Fruit fly (Drosophila melanogaster) whole organism, embryonic: ENCODE results near the gene CG2841.

Experiments used
- Ada2b ChIP-seq: fragments of 200-800 bp; sonication (Bioruptor generic); IDR thresholded peaks from 2 replicates; pipeline ENCODE4 v1.3.6; 2022; ENCODE audit warnings: missing biosample characterization, missing genetic modification characterization
- Awh ChIP-seq: fragments of 200-800 bp; sonication (Bioruptor generic); IDR thresholded peaks from 2 replicates; pipeline ENCODE4, ENCODE4 v1.3.6; 2022; ENCODE audit warnings: missing biosample characterization, missing genetic modification characterization
- CG10147 ChIP-seq: fragments of 200-800 bp; sonication (Bioruptor generic); optimal IDR thresholded peaks from 2 replicates; lab custom pipeline; 2019; ENCODE audit warnings: missing biosample characterization, mild to moderate bottlenecking, missing genetic modification characterization, moderate library complexity
- CG10274 ChIP-seq: fragments of 200-800 bp; sonication (Bioruptor generic); optimal IDR thresholded peaks from 3 replicates; lab custom pipeline; 2017; ENCODE audit warnings: missing biosample characterization, mild to moderate bottlenecking, missing genetic modification characterization
- CG12155 ChIP-seq: fragments of 200-800 bp; sonication (Bioruptor generic); optimal IDR thresholded peaks from 3 replicates; lab custom pipeline; 2016; ENCODE audit warnings: missing biosample characterization, missing genetic modification characterization
- CG12236 ChIP-seq: fragments of 200-800 bp; sonication (Bioruptor generic); optimal IDR thresholded peaks from 2 replicates; lab custom pipeline; 2016; ENCODE audit warnings: missing biosample characterization, missing genetic modification characterization
- CG12659 ChIP-seq: fragments of 200-800 bp; sonication (Bioruptor generic); optimal IDR thresholded peaks from 3 replicates; lab custom pipeline; 2017; ENCODE audit warnings: mild to moderate bottlenecking, missing biosample characterization, missing genetic modification reagents, missing genetic modification characterization
- CG12744 ChIP-seq: fragments of 200-800 bp; sonication (Bioruptor generic); optimal IDR thresholded peaks from 2 replicates; lab custom pipeline; 2016; ENCODE audit warnings: missing biosample characterization, missing genetic modification characterization
- CG13287 ChIP-seq: fragments of 200-800 bp; sonication (Bioruptor generic); IDR thresholded peaks from 2 replicates; pipeline ENCODE4 v1.3.6; 2022; ENCODE audit warnings: missing biosample characterization, missing genetic modification characterization; ENCODE audit not compliant: partially characterized antibody
- CG13775 ChIP-seq: fragments of 200-800 bp; sonication (Bioruptor generic); optimal IDR thresholded peaks from 3 replicates; lab custom pipeline; 2017; ENCODE audit warnings: missing biosample characterization, mild to moderate bottlenecking, missing genetic modification characterization
- CG14441 ChIP-seq: fragments of 200-800 bp; sonication (Bioruptor generic); IDR thresholded peaks from 2 replicates; pipeline ENCODE4 v1.3.6; 2022; ENCODE audit warnings: missing biosample characterization, missing genetic modification characterization
- CG18476 ChIP-seq: fragments of 200-800 bp; sonication (Bioruptor generic); optimal IDR thresholded peaks from 2 replicates; lab custom pipeline; 2016; ENCODE audit warnings: missing biosample characterization, mild to moderate bottlenecking, missing genetic modification characterization
- CG31224 ChIP-seq: fragments of 200-800 bp; sonication (Bioruptor generic); IDR thresholded peaks from 2 replicates; pipeline ENCODE4 v1.3.6; 2022; ENCODE audit warnings: missing biosample characterization, missing genetic modification characterization
- CG33557 ChIP-seq: fragments of 200-800 bp; sonication (Bioruptor generic); optimal IDR thresholded peaks from 2 replicates; lab custom pipeline; 2019; ENCODE audit warnings: missing biosample characterization, mild to moderate bottlenecking, missing genetic modification characterization, moderate library complexity
- CG6765 ChIP-seq: fragments of 200-800 bp; sonication (Bioruptor generic); optimal IDR thresholded peaks from 3 replicates; lab custom pipeline; 2017; ENCODE audit warnings: missing biosample characterization, mild to moderate bottlenecking, missing genetic modification characterization
- CG7928 ChIP-seq: fragments of 200-800 bp; sonication (Bioruptor generic); optimal IDR thresholded peaks from 2 replicates; lab custom pipeline; 2017; ENCODE audit warnings: missing biosample characterization, mild to moderate bottlenecking, missing genetic modification characterization
- CG7987 ChIP-seq: fragments of 200-800 bp; sonication (Bioruptor generic); optimal IDR thresholded peaks from 2 replicates; lab custom pipeline; 2018; ENCODE audit warnings: missing biosample characterization, mild to moderate bottlenecking, missing genetic modification characterization, moderate library complexity
- D ChIP-seq, 2 experiments: fragments of 200-800 bp in 1 of 2; fragments of >200 bp in 1 of 2; sonication (Bioruptor generic) in 1 of 2; optimal IDR thresholded peaks; 2 replicates in 1 of 2; 3 replicates in 1 of 2; lab custom pipeline; 2017; ENCODE audit warnings: mild to moderate bottlenecking in 1 of 2, missing biosample characterization in 1 of 2, missing genetic modification characterization in 1 of 2, missing genetic modification reagents in 1 of 2
- Dek ChIP-seq: fragments of 200-800 bp; sonication (Bioruptor generic); optimal IDR thresholded peaks from 3 replicates; lab custom pipeline; 2019; ENCODE audit warnings: missing biosample characterization, mild to moderate bottlenecking, missing genetic modification characterization, moderate library complexity
- Dip2 ChIP-seq: fragments of 200-800 bp; sonication (Bioruptor generic); IDR thresholded peaks from 2 replicates; pipeline ENCODE4 v1.3.6; 2022; ENCODE audit warnings: missing biosample characterization, missing genetic modification characterization
- Dref ChIP-seq: fragments of 200-800 bp; sonication (Bioruptor generic); IDR thresholded peaks from 2 replicates; pipeline ENCODE4 v1.3.6; 2022; ENCODE audit warnings: missing biosample characterization, missing genetic modification characterization
- E2f2 ChIP-seq: fragments of 200-800 bp; sonication (Bioruptor generic); IDR thresholded peaks from 2 replicates; pipeline ENCODE4 v1.3.6; 2022; ENCODE audit warnings: missing biosample characterization, missing genetic modification characterization
- Ets97D ChIP-seq: fragments of 200-800 bp; sonication (Bioruptor generic); optimal IDR thresholded peaks from 3 replicates; lab custom pipeline; 2016; ENCODE audit warnings: missing biosample characterization, missing genetic modification characterization
- H2.0 ChIP-seq: fragments of 200-800 bp; sonication (Bioruptor generic); IDR thresholded peaks from 2 replicates; pipeline ENCODE4 v1.3.6; 2022; ENCODE audit warnings: missing biosample characterization, missing genetic modification characterization
- HLH4C ChIP-seq: fragments of 200-800 bp; sonication (Bioruptor generic); IDR thresholded peaks from 3 replicates; pipeline ENCODE4 v1.3.6; 2022; ENCODE audit warnings: missing biosample characterization, missing genetic modification characterization; ENCODE audit not compliant: partially characterized antibody
- HLH54F ChIP-seq: fragments of 200-800 bp; sonication (Bioruptor generic); optimal IDR thresholded peaks from 3 replicates; lab custom pipeline; 2016; ENCODE audit warnings: missing biosample characterization, missing genetic modification characterization
- Hey ChIP-seq: fragments of 200-800 bp; sonication (Bioruptor generic); optimal IDR thresholded peaks from 3 replicates; lab custom pipeline; 2018; ENCODE audit warnings: missing biosample characterization, mild to moderate bottlenecking, missing genetic modification characterization
- Hr3 ChIP-seq: fragments of 200-800 bp; sonication (Bioruptor generic); optimal IDR thresholded peaks from 3 replicates; lab custom pipeline; 2016; ENCODE audit warnings: missing biosample characterization, missing genetic modification characterization
- Hr39 ChIP-seq: fragments of >200 bp; optimal IDR thresholded peaks from 2 replicates; lab custom pipeline; 2017
- Mad ChIP-seq: fragments of 200-800 bp; sonication (Bioruptor generic); optimal IDR thresholded peaks from 2 replicates; lab custom pipeline; 2016; ENCODE audit warnings: missing biosample characterization, missing genetic modification characterization
- NFAT ChIP-seq: fragments of 200-800 bp; sonication (Bioruptor generic); IDR thresholded peaks from 2 replicates; pipeline ENCODE4 v1.3.6; 2022; ENCODE audit warnings: missing biosample characterization, missing genetic modification characterization
- Oli ChIP-seq: fragments of 200-800 bp; sonication (Bioruptor generic); optimal IDR thresholded peaks from 2 replicates; lab custom pipeline; 2018; ENCODE audit warnings: missing biosample characterization, mild to moderate bottlenecking, missing genetic modification characterization, moderate library complexity
- Poxn ChIP-seq: fragments of 200-800 bp; sonication (Bioruptor generic); IDR thresholded peaks from 2 replicates; pipeline ENCODE4 v1.3.6; 2022; ENCODE audit warnings: missing biosample characterization, missing genetic modification characterization
- ash1 ChIP-seq: fragments of 200-800 bp; sonication (Bioruptor generic); optimal IDR thresholded peaks from 2 replicates; lab custom pipeline; 2018; ENCODE audit warnings: missing biosample characterization, mild to moderate bottlenecking, missing genetic modification characterization
- bbx ChIP-seq: fragments of 200-800 bp; sonication (Bioruptor generic); IDR thresholded peaks from 2 replicates; pipeline ENCODE4 v1.3.6; 2022; ENCODE audit warnings: missing biosample characterization, missing genetic modification characterization; ENCODE audit not compliant: partially characterized antibody
- caup ChIP-seq: fragments of 200-800 bp; sonication (Bioruptor generic); optimal IDR thresholded peaks from 3 replicates; lab custom pipeline; 2017; ENCODE audit warnings: missing biosample characterization, mild to moderate bottlenecking, missing genetic modification characterization, moderate library complexity; ENCODE audit not compliant: severe bottlenecking
- chif ChIP-seq, 2 experiments: fragments of 200-800 bp; sonication (Bioruptor generic); optimal IDR thresholded peaks; 3 replicates each; lab custom pipeline; 2016; ENCODE audit warnings: missing biosample characterization in 2 of 2, missing genetic modification characterization in 2 of 2
- ems ChIP-seq: fragments of 200-800 bp; sonication (Bioruptor generic); optimal IDR thresholded peaks from 3 replicates; lab custom pipeline; 2016; ENCODE audit warnings: missing biosample characterization, missing genetic modification characterization
- hkb ChIP-seq, 2 experiments: fragments of 200-800 bp in 1 of 2; fragments of >200 bp in 1 of 2; sonication (Bioruptor generic) in 1 of 2; IDR thresholded peaks in 1 of 2; optimal IDR thresholded peaks in 1 of 2; 2 replicates each; pipeline versions ENCODE4 v1.3.6 to Lab custom; 2017 to 2022; ENCODE audit warnings: missing biosample characterization in 1 of 2, missing genetic modification characterization in 1 of 2
- insv ChIP-seq, 2 experiments: fragments of 200-800 bp; sonication (Bioruptor generic); optimal IDR thresholded peaks; 3 replicates each; lab custom pipeline; 2016 to 2018; ENCODE audit warnings: missing biosample characterization in 2 of 2, missing genetic modification characterization in 2 of 2
- pita ChIP-seq: fragments of 200-800 bp; sonication (Bioruptor generic); optimal IDR thresholded peaks from 2 replicates; lab custom pipeline; 2017; ENCODE audit warnings: missing biosample characterization, mild to moderate bottlenecking, missing genetic modification characterization
- salm ChIP-seq: fragments of 200-800 bp; sonication (Bioruptor generic); optimal IDR thresholded peaks from 2 replicates; lab custom pipeline; 2018; ENCODE audit warnings: missing biosample characterization, mild to moderate bottlenecking, missing genetic modification characterization
- sc ChIP-seq, 3 experiments: fragments of >200 bp in 2 of 3; fragments of 200-800 bp in 1 of 3; sonication (Bioruptor generic) in 1 of 3; optimal IDR thresholded peaks; 2 replicates in 2 of 3; 3 replicates in 1 of 3; lab custom pipeline; 2017; ENCODE audit warnings: mild to moderate bottlenecking in 1 of 3, missing biosample characterization in 1 of 3, missing genetic modification characterization in 1 of 3, missing genetic modification reagents in 1 of 3
- seq ChIP-seq: fragments of 200-800 bp; sonication (Bioruptor generic); IDR thresholded peaks from 2 replicates; pipeline ENCODE4 v1.3.6; 2022; ENCODE audit warnings: missing biosample characterization, missing genetic modification characterization
- shn ChIP-seq: fragments of 200-800 bp; sonication (Bioruptor generic); optimal IDR thresholded peaks from 3 replicates; lab custom pipeline; 2016; ENCODE audit warnings: missing biosample characterization, missing genetic modification characterization
- so ChIP-seq: fragments of 200-800 bp; sonication (Bioruptor generic); IDR thresholded peaks from 3 replicates; pipeline ENCODE4 v1.3.6; 2022; ENCODE audit warnings: missing biosample characterization, missing genetic modification characterization
- vnd ChIP-seq: fragments of 200-800 bp; sonication (Bioruptor generic); IDR thresholded peaks from 3 replicates; pipeline ENCODE4 v1.3.6; 2022; ENCODE audit warnings: missing biosample characterization, missing genetic modification characterization; ENCODE audit not compliant: partially characterized antibody
- wdn ChIP-seq: fragments of 200-800 bp; sonication (Bioruptor generic); IDR thresholded peaks from 2 replicates; pipeline ENCODE4 v1.3.6; 2022; ENCODE audit warnings: missing biosample characterization, missing genetic modification characterization

CG2841 gene

DNA sequence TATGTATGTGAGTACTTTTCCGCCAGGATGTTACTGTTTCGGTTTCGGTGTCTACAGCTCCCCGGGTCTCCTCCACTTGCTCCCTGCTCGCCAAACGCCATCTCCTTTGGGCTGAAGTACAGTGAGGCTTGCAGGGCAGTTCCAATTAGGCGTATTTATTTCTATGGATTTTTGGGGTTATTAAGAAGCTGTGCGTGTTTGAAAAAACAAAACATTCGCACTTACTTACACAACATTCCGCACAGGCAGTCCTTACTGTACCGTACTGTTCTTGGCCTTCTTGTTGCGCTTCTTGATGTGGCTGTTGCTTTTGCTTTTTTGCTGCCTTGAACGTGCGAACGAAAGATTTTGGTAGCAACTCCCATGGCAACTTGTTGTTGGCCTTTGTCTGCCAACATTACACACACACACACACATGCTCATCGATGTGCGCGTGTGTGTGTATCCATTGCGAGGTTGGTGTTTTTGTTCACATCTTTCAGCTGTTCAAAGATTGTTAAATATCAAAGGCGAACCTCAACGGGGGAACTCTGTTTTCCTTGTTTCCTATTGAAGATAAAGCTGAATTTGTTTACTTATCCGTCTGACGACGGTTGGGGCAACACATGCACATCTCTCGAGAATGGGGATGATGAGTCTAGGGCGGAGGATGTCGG lies 44.1 kb downstream of the CG2841 start (continued):
- TF ChIP-seq wdn (GFP tag; lab: Robert Waterston, UW) (0 out of 2 replicates have a peak, but pooled peaks have one; percentile 23), CG31224 (GFP tag; lab: Robert Waterston, UW) (no peak), so (GFP tag; lab: Robert Waterston, UW) (no peak), Ets97D (GFP tag; lab: Kevin White, UChicago) (no peak), H2.0 (peak; percentile 77), Oli (peak; percentile 49), NFAT (GFP tag; lab: Robert Waterston, UW) (peak; percentile 29; the same call in 1 of the 2 replicates), insv (GFP tag; optimal IDR thresholded peaks at IDR 0.05; lab: Kevin White, UChicago) (no peak), CG12659 (GFP tag; lab: Kevin White, UChicago) (peak; percentile 12), CG12744 (GFP tag; lab: Kevin White, UChicago) (no peak), Mad (GFP tag; lab: Kevin White, UChicago) (no peak), CG13287 (GFP tag; lab: Robert Waterston, UW) (no peak), caup (GFP tag; lab: Kevin White, UChicago) (no peak), HLH4C (GFP tag; lab: Robert Waterston, UW) (no peak), CG18476 (peak; percentile 0), Ada2b (GFP tag; lab: Robert Waterston, UW) (peak; percentile 46; the same call in 1 of the 2 replicates), chif (GFP tag; optimal IDR thresholded peaks at IDR 0.05; lab: Kevin White, UChicago) (peak; percentile 29 to 48), HLH54F (GFP tag; lab: Kevin White, UChicago) (peak; percentile 24), CG10274 (no peak), Hr39 (lab: Kevin White, UChicago) (no peak), CG12155 (GFP tag; lab: Kevin White, UChicago) (peak; percentile 56), shn (GFP tag; lab: Kevin White, UChicago) (peak; percentile 47), Hey (tag; lab: Kevin White, UChicago) (no peak), CG14441 (peak; percentile 68), ash1 (GFP tag; lab: Kevin White, UChicago) (no peak), Hr3 (GFP tag; lab: Kevin White, UChicago) (peak; percentile 15), CG6765 (no peak), D (optimal IDR thresholded peaks at IDR 0.05; lab: Kevin White, UChicago) (no peak), D (GFP tag; optimal IDR thresholded peaks at IDR 0.05; lab: Kevin White, UChicago) (no peak), CG13775 (GFP tag; lab: Kevin White, UChicago) (peak; percentile 35), Awh (GFP tag; lab: Robert Waterston, UW) (0 out of 2 replicates have a peak, but pooled peaks have one; percentile 51), Dek (tag; lab: Kevin White, UChicago) (peak; percentile 8), Dip2 (GFP tag; lab: Robert Waterston, UW) (no peak), bbx (no peak), CG10147 (GFP tag; lab: Kevin White, UChicago) (no peak), pita (GFP tag; lab: Kevin White, UChicago) (no peak), salm (no peak), CG12236 (GFP tag; lab: Kevin White, UChicago) (no peak), sc (optimal IDR thresholded peaks at IDR 0.05; lab: Kevin White, UChicago) (no peak), sc (GFP tag; optimal IDR thresholded peaks at IDR 0.05; lab: Kevin White, UChicago) (no peak), seq (GFP tag; lab: Robert Waterston, UW) (peak; percentile 62), Poxn (GFP tag; lab: Robert Waterston, UW) (no peak), hkb (optimal IDR thresholded peaks at IDR 0.05; lab: Kevin White, UChicago) (no peak), hkb (GFP tag; IDR thresholded peaks at IDR 0.05; lab: Robert Waterston, UW) (peak; percentile 60), vnd (GFP tag; lab: Robert Waterston, UW) (no peak), E2f2 (GFP tag; lab: Robert Waterston, UW) (peak; percentile 41; the same call in 1 of the 2 replicates), Dref (GFP tag; lab: Robert Waterston, UW) (no peak), CG7928 (GFP tag; lab: Kevin White, UChicago) (no peak), ems (GFP tag; lab: Kevin White, UChicago) (no peak), CG7987 (GFP tag; lab: Kevin White, UChicago) (no peak), CG33557 (GFP tag; lab: Kevin White, UChicago) (no peak)
